Worm (Caenorhabditis elegans) whole organism, L4/young adult: ENCODE data around the gene dct-8.

Experiments used
- W03F9.2 ChIP-seq: fragments of 150-350 bp; optimal IDR thresholded peaks from 2 replicates; lab custom pipeline; 2014; ENCODE audit warnings: missing biosample characterization, missing genetic modification characterization
- dao-5 ChIP-seq: sonication (generic microtip); optimal IDR thresholded peaks from 2 replicates; lab custom pipeline; 2016; ENCODE audit warnings: missing genotype, missing genetic modification characterization, moderate library complexity, missing compliant biosample characterization
- him-1 ChIP-seq: sonication (generic microtip); optimal IDR thresholded peaks from 2 replicates; lab custom pipeline; 2016; ENCODE audit warnings: missing genotype, missing genetic modification reagents, missing genetic modification characterization, missing compliant biosample characterization

DNA sequence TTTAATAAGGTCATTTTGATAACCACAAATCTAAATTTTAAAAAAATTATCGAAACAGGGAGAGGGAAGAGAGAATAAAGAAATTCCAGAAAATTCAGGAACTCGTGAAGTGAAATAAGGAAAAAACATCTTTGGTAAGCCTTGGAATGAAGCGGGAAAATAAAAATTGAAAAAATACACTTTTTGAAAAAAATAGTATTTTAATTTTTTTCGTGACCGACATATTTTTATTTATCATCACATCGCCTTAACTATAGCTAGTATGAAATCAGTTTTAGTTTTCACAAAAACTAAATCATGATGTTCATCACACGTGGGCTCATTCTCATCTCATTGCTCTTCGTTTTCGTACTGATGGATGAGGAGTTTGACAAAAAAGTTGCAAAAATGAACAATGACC is 14.2 kb downstream of the dct-8 start, which contains the start of gene F56D6.13:
- TF ChIP-seq dao-5 (tag; lab: Kevin White, UChicago) (no peak), him-1 (no peak), W03F9.2 (tag; lab: Kevin White, UChicago) (no peak)
